Worm (Caenorhabditis elegans) whole organism, L4 larva: ENCODE measurements around the gene W08F4.5.
A peak's percentile ranks its signal among the peaks of the same experiment; 100 is the strongest.

Experiments
- F10B5.3 ChIP-seq: sonication (generic microtip); optimal IDR thresholded peaks from 2 replicates; lab custom pipeline; 2016; ENCODE audit warnings: mild to moderate bottlenecking, missing genetic modification characterization, missing compliant biosample characterization
- F37D6.2 ChIP-seq: sonication (generic microtip); optimal IDR thresholded peaks from 2 replicates; lab custom pipeline; 2016; ENCODE audit warnings: mild to moderate bottlenecking, missing genetic modification characterization, missing compliant biosample characterization
- T20F7.1 ChIP-seq: fragments of 200-800 bp; sonication (Bioruptor generic); optimal IDR thresholded peaks from 2 replicates; lab custom pipeline; 2018; ENCODE audit warnings: mild to moderate bottlenecking, missing genetic modification characterization, missing compliant biosample characterization
- T26A8.4 ChIP-seq: fragments of 200-800 bp; sonication (Bioruptor generic); IDR thresholded peaks from 2 replicates; pipeline ENCODE4 v1.3.6; 2022; ENCODE audit warnings: missing genetic modification characterization, missing compliant biosample characterization
- arid-1 ChIP-seq: fragments of 200-800 bp; sonication (Bioruptor generic); conservative IDR thresholded peaks from 2 replicates; pipeline ENCODE4 v1.3.6; 2022; ENCODE audit warnings: missing genetic modification reagents, missing genetic modification characterization, missing compliant biosample characterization
- ceh-20 ChIP-seq: fragments of 200-800 bp; sonication (Bioruptor generic); IDR thresholded peaks from 2 replicates; pipeline ENCODE4 v1.3.6; 2022; ENCODE audit warnings: missing genetic modification reagents, missing genetic modification characterization, missing compliant biosample characterization
- ceh-28 ChIP-seq: fragments of 150-350 bp; optimal IDR thresholded peaks from 2 replicates; lab custom pipeline; 2014; ENCODE audit warnings: missing biosample characterization, missing genetic modification reagents, missing genetic modification characterization
- ceh-32 ChIP-seq: sonication (generic microtip); optimal IDR thresholded peaks from 2 replicates; lab custom pipeline; 2016; ENCODE audit warnings: mild to moderate bottlenecking, missing genetic modification characterization, missing compliant biosample characterization; ENCODE audit not compliant: poor library complexity
- ceh-44 ChIP-seq: fragments of 200-800 bp; sonication (Bioruptor generic); IDR thresholded peaks from 2 replicates; pipeline ENCODE4 v1.3.6; 2022; ENCODE audit warnings: missing genetic modification reagents, missing genetic modification characterization, missing compliant biosample characterization
- ctbp-1 ChIP-seq: fragments of 200-800 bp; sonication (Bioruptor generic); IDR thresholded peaks from 2 replicates; pipeline ENCODE4 v1.3.6; 2022; ENCODE audit warnings: missing genetic modification reagents, missing genetic modification characterization, missing compliant biosample characterization
- daf-12 ChIP-seq: fragments of 150-350 bp; optimal IDR thresholded peaks from 2 replicates; lab custom pipeline; 2014; ENCODE audit warnings: missing biosample characterization, missing genetic modification reagents, missing genetic modification characterization
- daf-16 ChIP-seq, 3 experiments: sonication (generic microtip); optimal IDR thresholded peaks; 2 replicates each; lab custom pipeline; 2016 to 2017; ENCODE audit warnings: missing genetic modification characterization in 3 of 3, missing genetic modification reagents in 3 of 3, mild to moderate bottlenecking in 2 of 3, missing compliant biosample characterization in 2 of 3, missing biosample characterization in 1 of 3, moderate library complexity in 1 of 3
- daf-8 ChIP-seq: fragments of 200-800 bp; sonication (Bioruptor generic); IDR thresholded peaks from 2 replicates; pipeline ENCODE4 v1.3.6; 2022; ENCODE audit warnings: missing genetic modification characterization, missing compliant biosample characterization
- dmd-6 ChIP-seq: fragments of 200-800 bp; sonication (Bioruptor generic); IDR thresholded peaks from 2 replicates; pipeline ENCODE4 v1.3.6; 2022; ENCODE audit warnings: missing genetic modification reagents, missing genetic modification characterization, missing compliant biosample characterization
- dmd-8 ChIP-seq: fragments of 200-800 bp; sonication (Bioruptor generic); IDR thresholded peaks from 2 replicates; pipeline ENCODE4 v1.3.6; 2022; ENCODE audit warnings: missing genetic modification characterization, missing compliant biosample characterization
- dve-1 ChIP-seq: sonication (generic microtip); optimal IDR thresholded peaks from 2 replicates; lab custom pipeline; 2017; ENCODE audit warnings: antibody characterized with exemption, mild to moderate bottlenecking, missing genetic modification characterization, missing compliant biosample characterization; ENCODE audit not compliant: insufficient read depth
- egl-27 ChIP-seq: sonication (generic microtip); optimal IDR thresholded peaks from 3 replicates; lab custom pipeline; 2017; ENCODE audit warnings: missing biosample characterization, missing genetic modification reagents, missing genetic modification characterization
- hlh-11 ChIP-seq: fragments of 200-800 bp; sonication (Bioruptor generic); optimal IDR thresholded peaks from 2 replicates; lab custom pipeline; 2018; ENCODE audit warnings: mild to moderate bottlenecking, missing genetic modification characterization, missing compliant biosample characterization
- hlh-30 ChIP-seq: sonication (generic microtip); optimal IDR thresholded peaks from 2 replicates; lab custom pipeline; 2017; ENCODE audit warnings: antibody characterized with exemption, mild to moderate bottlenecking, missing genetic modification characterization, missing compliant biosample characterization; ENCODE audit not compliant: insufficient read depth
- hmg-1.1 ChIP-seq: fragments of 200-800 bp; sonication (Bioruptor generic); IDR thresholded peaks from 2 replicates; pipeline ENCODE4 v1.3.6; 2022; ENCODE audit warnings: missing genetic modification reagents, missing genetic modification characterization, missing compliant biosample characterization
- jun-1 ChIP-seq: fragments of 150-350 bp; optimal IDR thresholded peaks from 2 replicates; lab custom pipeline; 2014; ENCODE audit warnings: missing biosample characterization, missing genetic modification reagents, missing genetic modification characterization
- lin-13 ChIP-seq: fragments of 150-350 bp; optimal IDR thresholded peaks from 2 replicates; lab custom pipeline; 2014; ENCODE audit warnings: missing biosample characterization, missing genetic modification reagents, missing genetic modification characterization
- lin-15B ChIP-seq: fragments of 150-350 bp; sonication (generic microtip); optimal IDR thresholded peaks from 3 replicates; lab custom pipeline; 2014; ENCODE audit warnings: missing biosample characterization, missing genetic modification characterization
- lsy-2 ChIP-seq, 2 experiments: fragments of 150-350 bp in 1 of 2; sonication (generic microtip) in 1 of 2; optimal IDR thresholded peaks; 2 replicates each; lab custom pipeline; 2014 to 2017; ENCODE audit warnings: missing biosample characterization in 2 of 2, missing genetic modification characterization in 2 of 2
- madf-5 ChIP-seq, 2 experiments: fragments of 200-800 bp; sonication (Bioruptor generic); IDR thresholded peaks; 2 replicates each; pipeline ENCODE4 v1.3.6; 2022; ENCODE audit warnings: missing compliant biosample characterization in 2 of 2, missing genetic modification characterization in 2 of 2
- madf-9 ChIP-seq: fragments of 200-800 bp; sonication (Bioruptor generic); conservative IDR thresholded peaks from 2 replicates; pipeline ENCODE4 v1.3.6; 2022; ENCODE audit warnings: missing genetic modification reagents, missing genetic modification characterization, missing compliant biosample characterization
- mdt-29 ChIP-seq: fragments of 200-800 bp; sonication (Bioruptor generic); IDR thresholded peaks from 2 replicates; pipeline ENCODE4 v1.3.6; 2022; ENCODE audit warnings: missing genetic modification reagents, missing genetic modification characterization, missing compliant biosample characterization
- mep-1 ChIP-seq: fragments of 150-350 bp; sonication (generic microtip); optimal IDR thresholded peaks from 3 replicates; lab custom pipeline; 2014; ENCODE audit warnings: missing biosample characterization, missing genetic modification characterization
- mxl-2 ChIP-seq: fragments of 200-800 bp; sonication (Bioruptor generic); conservative IDR thresholded peaks from 2 replicates; pipeline ENCODE4 v1.3.6; 2022; ENCODE audit warnings: missing genetic modification reagents, missing genetic modification characterization, missing compliant biosample characterization
- mxl-3 ChIP-seq: fragments of 200-800 bp; sonication (Bioruptor generic); optimal IDR thresholded peaks from 2 replicates; lab custom pipeline; 2018; ENCODE audit warnings: mild to moderate bottlenecking, missing genetic modification characterization, missing compliant biosample characterization
- nhr-11 ChIP-seq: fragments of 150-350 bp; optimal IDR thresholded peaks from 2 replicates; lab custom pipeline; 2014; ENCODE audit warnings: missing biosample characterization, missing genetic modification characterization
- nhr-111 ChIP-seq: fragments of 200-800 bp; sonication (Bioruptor generic); optimal IDR thresholded peaks from 2 replicates; lab custom pipeline; 2018; ENCODE audit warnings: mild to moderate bottlenecking, missing genetic modification characterization, missing compliant biosample characterization
- nhr-41 ChIP-seq: fragments of 200-800 bp; sonication (Bioruptor generic); IDR thresholded peaks from 2 replicates; pipeline ENCODE4 v1.3.6; 2022; ENCODE audit warnings: missing genetic modification reagents, missing genetic modification characterization, missing compliant biosample characterization
- pha-4 ChIP-seq, 2 experiments: fragments of 150-350 bp in 1 of 2; fragments of 200-800 bp in 1 of 2; sonication (Bioruptor generic) in 1 of 2; IDR thresholded peaks in 1 of 2; optimal IDR thresholded peaks in 1 of 2; 2 replicates each; pipeline versions ENCODE4 v1.3.6 to Lab custom; 2014 to 2022; ENCODE audit warnings: missing genetic modification characterization in 2 of 2, missing genetic modification reagents in 2 of 2, missing biosample characterization in 1 of 2, missing compliant biosample characterization in 1 of 2
- php-3 ChIP-seq: fragments of 200-800 bp; sonication (Bioruptor generic); IDR thresholded peaks from 2 replicates; pipeline ENCODE4 v1.3.6; 2022; ENCODE audit warnings: missing genetic modification reagents, missing genetic modification characterization, missing compliant biosample characterization
- rbr-2 ChIP-seq: sonication (generic microtip); optimal IDR thresholded peaks from 2 replicates; lab custom pipeline; 2016; ENCODE audit warnings: missing genotype, missing genetic modification characterization, missing compliant biosample characterization
- saeg-2 ChIP-seq: fragments of 200-800 bp; sonication (Bioruptor generic); IDR thresholded peaks from 2 replicates; pipeline ENCODE4 v1.3.6; 2022; ENCODE audit warnings: missing genetic modification reagents, missing genetic modification characterization, missing compliant biosample characterization
- skn-1 ChIP-seq: fragments of 150-350 bp; optimal IDR thresholded peaks from 2 replicates; lab custom pipeline; 2014; ENCODE audit warnings: missing biosample characterization, missing genetic modification characterization
- snpc-4 ChIP-seq: fragments of 150-350 bp; optimal IDR thresholded peaks from 2 replicates; lab custom pipeline; 2014; ENCODE audit warnings: missing biosample characterization, missing genetic modification characterization
- spr-1 ChIP-seq: sonication (generic microtip); optimal IDR thresholded peaks from 2 replicates; lab custom pipeline; 2016; ENCODE audit warnings: mild to moderate bottlenecking, missing genetic modification characterization, missing compliant biosample characterization
- tag-97 ChIP-seq: fragments of 200-800 bp; sonication (Bioruptor generic); IDR thresholded peaks from 2 replicates; pipeline ENCODE4 v1.3.6; 2022; ENCODE audit warnings: missing genetic modification characterization, missing compliant biosample characterization
- zfp-2 ChIP-seq: sonication (generic microtip); optimal IDR thresholded peaks from 2 replicates; lab custom pipeline; 2016; ENCODE audit warnings: mild to moderate bottlenecking, missing genetic modification characterization, missing compliant biosample characterization
- zfp-3 ChIP-seq: fragments of 200-800 bp; sonication (Bioruptor generic); conservative IDR thresholded peaks from 2 replicates; pipeline ENCODE4 v1.3.6; 2022; ENCODE audit warnings: missing genetic modification reagents, missing genetic modification characterization, missing compliant biosample characterization
- ztf-11 ChIP-seq: fragments of 150-350 bp; optimal IDR thresholded peaks from 2 replicates; lab custom pipeline; 2014; ENCODE audit warnings: missing biosample characterization, missing genetic modification characterization
- ztf-7 ChIP-seq: fragments of 150-350 bp; optimal IDR thresholded peaks from 2 replicates; lab custom pipeline; 2014; ENCODE audit warnings: missing biosample characterization, missing genetic modification characterization

The W08F4.5 gene

DNA sequence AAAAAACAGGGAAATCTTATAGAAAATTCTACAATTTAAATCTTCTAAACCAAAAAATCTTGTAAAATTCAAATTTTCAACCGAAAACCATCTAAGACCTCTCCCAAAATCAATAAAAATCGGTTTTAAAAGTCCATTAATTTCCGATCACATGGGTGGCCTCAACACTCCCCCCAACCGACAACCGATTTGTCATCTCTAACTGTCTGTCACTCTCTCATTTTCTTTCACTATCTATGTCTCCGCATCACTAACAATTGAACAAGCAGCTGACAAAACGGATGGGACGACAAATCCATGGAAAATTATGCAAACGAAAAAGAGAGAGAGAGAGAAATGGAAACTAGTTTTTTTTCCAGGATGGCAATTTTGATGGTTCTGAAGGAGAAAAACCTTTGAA, 34.3 kb upstream of the W08F4.5 start (continued):
- no peak for TF ChIP-seq ceh-28 (tag; lab: Kevin White, UChicago)
- TF ChIP-seq ceh-32 (tag; lab: Kevin White, UChicago), result no peak
- no peak for TF ChIP-seq spr-1 (tag; lab: Kevin White, UChicago)
- peak; percentile 55 for TF ChIP-seq lin-13 (GFP tag; lab: Kevin White, UChicago)
- TF ChIP-seq T26A8.4 (GFP tag; lab: Robert Waterston, UW), result no peak
- TF ChIP-seq arid-1 (GFP tag; lab: Robert Waterston, UW), result no peak
- no peak for TF ChIP-seq skn-1 (tag; lab: Kevin White, UChicago)
- TF ChIP-seq lsy-2 (tag; optimal IDR thresholded peaks at IDR 0.05; lab: Kevin White, UChicago), result peak in 1 of 2 experiments; percentile 68
- TF ChIP-seq rbr-2 (tag; lab: Kevin White, UChicago), result no peak
- no peak for TF ChIP-seq madf-5 (GFP tag; IDR thresholded peaks at IDR 0.05; lab: Robert Waterston, UW)
- TF ChIP-seq hlh-30 (tag; lab: Kevin White, UChicago), result peak; percentile 94
- no peak for TF ChIP-seq nhr-41
- no peak for TF ChIP-seq F37D6.2
- TF ChIP-seq ceh-44, result no peak
- no peak for TF ChIP-seq ztf-7 (tag; lab: Kevin White, UChicago)
- peak; percentile 45 for TF ChIP-seq dve-1 (tag; lab: Kevin White, UChicago)
- TF ChIP-seq daf-12 (tag; lab: Kevin White, UChicago), result no peak
- no peak for TF ChIP-seq dmd-8 (GFP tag; lab: Robert Waterston, UW)
- TF ChIP-seq nhr-11 (tag; lab: Kevin White, UChicago), result no peak
- no peak for TF ChIP-seq T20F7.1 (GFP tag; lab: Kevin White, UChicago)
- no peak for TF ChIP-seq egl-27 (tag; lab: Kevin White, UChicago)
- no peak for TF ChIP-seq mxl-3
- peak; percentile 72 for TF ChIP-seq mep-1 (tag; lab: Kevin White, UChicago)
- TF ChIP-seq zfp-3, result no peak
- TF ChIP-seq saeg-2, result no peak
- no peak for TF ChIP-seq jun-1 (tag; lab: Kevin White, UChicago)
- no peak for TF ChIP-seq daf-8
- TF ChIP-seq lin-15B (tag; lab: Kevin White, UChicago), result no peak
- no peak for TF ChIP-seq ztf-11 (tag; lab: Kevin White, UChicago)
- TF ChIP-seq php-3 (GFP tag; lab: Robert Waterston, UW), result no peak
- peak; percentile 88 for TF ChIP-seq hlh-11 (tag; lab: Kevin White, UChicago)
- TF ChIP-seq zfp-2 (tag; lab: Kevin White, UChicago), result no peak
- no peak for TF ChIP-seq mdt-29 (GFP tag; lab: Robert Waterston, UW)
- TF ChIP-seq, all 104 proteins: peak for 11

ce11 chrII:602020-602419, 33.3 kb upstream of the W08F4.5 start, which contains the start of gene nhl-3:
nhl-3 (minus strand) TSS chrII:602120.
- TF ChIP-seq hmg-1.1 (GFP tag; lab: Robert Waterston, UW) (no peak), lin-13 (GFP tag; lab: Kevin White, UChicago) (no peak), mdt-29 (GFP tag; lab: Robert Waterston, UW) (no peak), F10B5.3 (tag; lab: Kevin White, UChicago) (no peak), daf-8 (no peak), lin-15B (tag; lab: Kevin White, UChicago) (no peak)

DNA sequence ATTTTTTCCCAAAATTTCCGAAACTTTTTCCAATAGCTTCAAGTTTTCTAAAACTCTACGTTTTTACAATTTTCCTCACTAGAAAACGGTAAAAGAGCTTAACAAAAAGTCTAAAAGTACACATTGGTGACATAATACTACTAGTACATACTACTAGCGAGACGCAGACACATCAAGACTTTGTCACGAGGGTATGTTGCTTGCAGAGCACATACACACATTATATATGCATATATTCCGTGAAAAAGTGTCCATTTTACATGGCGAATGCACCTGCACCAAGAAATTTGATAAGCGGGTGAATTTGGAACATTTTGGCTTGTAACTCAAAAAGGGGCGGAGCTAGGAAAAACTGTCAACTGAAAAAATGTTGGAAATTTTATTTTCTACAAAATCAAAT, 32.6 kb upstream of the W08F4.5 start:
- TF ChIP-seq rbr-2 (tag; lab: Kevin White, UChicago), result no peak
- TF ChIP-seq skn-1 (tag; lab: Kevin White, UChicago), result no peak
- TF ChIP-seq saeg-2, result no peak
- no peak for TF ChIP-seq ceh-20
- no peak for TF ChIP-seq ctbp-1
- no peak for TF ChIP-seq dmd-6
- no peak for TF ChIP-seq jun-1 (tag; lab: Kevin White, UChicago)
- no peak for TF ChIP-seq nhr-111 (GFP tag; lab: Kevin White, UChicago)
- no peak for TF ChIP-seq pha-4 (GFP tag; IDR thresholded peaks at IDR 0.05; lab: Robert Waterston, UW)
- peak; percentile 70 for TF ChIP-seq pha-4 (tag; optimal IDR thresholded peaks at IDR 0.05; lab: Kevin White, UChicago)
- no peak for TF ChIP-seq ztf-11 (tag; lab: Kevin White, UChicago)
- peak in 1 of 2 experiments; percentile 52 for TF ChIP-seq lsy-2 (tag; optimal IDR thresholded peaks at IDR 0.05; lab: Kevin White, UChicago)
- no peak for TF ChIP-seq mxl-2 (GFP tag; lab: Robert Waterston, UW)
- no peak for TF ChIP-seq mdt-29 (GFP tag; lab: Robert Waterston, UW)
- no peak for TF ChIP-seq zfp-3
- TF ChIP-seq madf-9, result no peak
- no peak for TF ChIP-seq snpc-4 (tag; lab: Kevin White, UChicago)
- TF ChIP-seq daf-12 (tag; lab: Kevin White, UChicago), result no peak
- TF ChIP-seq ceh-44, result no peak
- no peak for TF ChIP-seq tag-97 (GFP tag; lab: Robert Waterston, UW)
- peak; percentile 17; the same call in 1 of the 2 replicates for TF ChIP-seq hmg-1.1 (GFP tag; lab: Robert Waterston, UW)
- TF ChIP-seq daf-16 (GFP tag; optimal IDR thresholded peaks at IDR 0.05; lab: Kevin White, UChicago), result no peak
- TF ChIP-seq daf-16 (tag; optimal IDR thresholded peaks at IDR 0.05; lab: Kevin White, UChicago), result no peak
- TF ChIP-seq dve-1 (tag; lab: Kevin White, UChicago), result peak; percentile 67
